Worm (Caenorhabditis elegans) whole organism, L2 larva: Measurements from ENCODE around the gene F40A3.4.

ENCODE experiments used
- C34F6.9 ChIP-seq: fragments of 150-350 bp; optimal IDR thresholded peaks from 2 replicates; lab custom pipeline; 2014; ENCODE audit warnings: missing biosample characterization, missing genetic modification characterization
- F13H6.1 ChIP-seq: sonication (generic microtip); optimal IDR thresholded peaks from 2 replicates; lab custom pipeline; 2016; ENCODE audit warnings: missing genetic modification characterization, missing compliant biosample characterization
- Y55F3AM.14 ChIP-seq: fragments of 200-800 bp; sonication (Bioruptor generic); optimal IDR thresholded peaks from 2 replicates; lab custom pipeline; 2018; ENCODE audit warnings: mild to moderate bottlenecking, missing genetic modification characterization, missing compliant biosample characterization
- ama-1 ChIP-seq: fragments of 150-350 bp; optimal IDR thresholded peaks from 2 replicates; lab custom pipeline; 2018; ENCODE audit warnings: inconsistent platforms
- ceh-82 ChIP-seq: fragments of 150-350 bp; optimal IDR thresholded peaks from 2 replicates; lab custom pipeline; 2014; ENCODE audit warnings: missing biosample characterization, missing genetic modification characterization
- egl-27 ChIP-seq: sonication (generic microtip); optimal IDR thresholded peaks from 3 replicates; lab custom pipeline; 2017; ENCODE audit warnings: missing biosample characterization, missing genetic modification reagents, missing genetic modification characterization
- elt-3 ChIP-seq: sonication (generic microtip); optimal IDR thresholded peaks from 2 replicates; lab custom pipeline; 2017; ENCODE audit warnings: missing biosample characterization, missing genetic modification characterization
- fos-1 ChIP-seq: fragments of 150-350 bp; optimal IDR thresholded peaks from 2 replicates; lab custom pipeline; 2014; ENCODE audit warnings: missing biosample characterization, missing genetic modification characterization
- lin-13 ChIP-seq: fragments of 150-350 bp; optimal IDR thresholded peaks from 2 replicates; lab custom pipeline; 2014; ENCODE audit warnings: missing biosample characterization, missing genetic modification reagents, missing genetic modification characterization
- lsy-2 ChIP-seq, 2 experiments: fragments of 150-350 bp in 1 of 2; sonication (generic microtip) in 1 of 2; optimal IDR thresholded peaks; 2 replicates each; lab custom pipeline; 2014 to 2017; ENCODE audit warnings: missing biosample characterization in 2 of 2, missing genetic modification characterization in 2 of 2
- nhr-10 ChIP-seq: sonication (generic microtip); optimal IDR thresholded peaks from 2 replicates; lab custom pipeline; 2017; ENCODE audit warnings: missing biosample characterization, missing genetic modification characterization
- nhr-11 ChIP-seq: fragments of 150-350 bp; optimal IDR thresholded peaks from 2 replicates; lab custom pipeline; 2014; ENCODE audit warnings: missing biosample characterization, missing genetic modification characterization
- nhr-12 ChIP-seq: fragments of 150-350 bp; optimal IDR thresholded peaks from 2 replicates; lab custom pipeline; 2014; ENCODE audit warnings: missing biosample characterization, missing genetic modification characterization
- nhr-129 ChIP-seq: fragments of 150-350 bp; optimal IDR thresholded peaks from 2 replicates; lab custom pipeline; 2014; ENCODE audit warnings: missing biosample characterization, missing genetic modification characterization
- nhr-23 ChIP-seq: fragments of 150-350 bp; optimal IDR thresholded peaks from 2 replicates; lab custom pipeline; 2014; ENCODE audit warnings: missing biosample characterization, missing genetic modification reagents, missing genetic modification characterization
- nhr-25 ChIP-seq: fragments of 150-350 bp; sonication (generic microtip); optimal IDR thresholded peaks from 3 replicates; lab custom pipeline; 2014; ENCODE audit warnings: missing biosample characterization, missing genetic modification characterization
- nhr-6 ChIP-seq: fragments of 150-350 bp; optimal IDR thresholded peaks from 2 replicates; lab custom pipeline; 2014; ENCODE audit warnings: missing biosample characterization, missing genetic modification characterization
- nhr-77 ChIP-seq: fragments of 150-350 bp; optimal IDR thresholded peaks from 2 replicates; lab custom pipeline; 2014; ENCODE audit warnings: missing biosample characterization, missing genetic modification characterization
- peb-1 ChIP-seq: fragments of 150-350 bp; optimal IDR thresholded peaks from 2 replicates; lab custom pipeline; 2014; ENCODE audit warnings: missing biosample characterization, missing genetic modification characterization
- sma-3 ChIP-seq: sonication (generic microtip); optimal IDR thresholded peaks from 2 replicates; lab custom pipeline; 2016; ENCODE audit warnings: missing genetic modification reagents, missing genetic modification characterization, missing compliant biosample characterization
- snpc-4 ChIP-seq: fragments of 150-350 bp; optimal IDR thresholded peaks from 2 replicates; lab custom pipeline; 2014; ENCODE audit warnings: missing biosample characterization, missing genetic modification characterization
- unc-39 ChIP-seq: fragments of 150-350 bp; optimal IDR thresholded peaks from 2 replicates; lab custom pipeline; 2014; ENCODE audit warnings: missing biosample characterization, missing genetic modification characterization
- unc-55 ChIP-seq: fragments of 150-350 bp; sonication (generic microtip); optimal IDR thresholded peaks from 3 replicates; lab custom pipeline; 2014; ENCODE audit warnings: missing biosample characterization, missing genetic modification reagents, missing genetic modification characterization
- unc-62 ChIP-seq: fragments of 150-350 bp; optimal IDR thresholded peaks from 2 replicates; lab custom pipeline; 2014; ENCODE audit warnings: missing biosample characterization, missing genetic modification reagents, missing genetic modification characterization
- zag-1 ChIP-seq: fragments of 150-350 bp; optimal IDR thresholded peaks from 2 replicates; lab custom pipeline; 2014; ENCODE audit warnings: missing biosample characterization, missing genetic modification characterization
- ztf-4 ChIP-seq: fragments of 150-350 bp; optimal IDR thresholded peaks from 2 replicates; lab custom pipeline; 2014; ENCODE audit warnings: missing biosample characterization, missing genetic modification characterization

Gene F40A3.4

DNA sequence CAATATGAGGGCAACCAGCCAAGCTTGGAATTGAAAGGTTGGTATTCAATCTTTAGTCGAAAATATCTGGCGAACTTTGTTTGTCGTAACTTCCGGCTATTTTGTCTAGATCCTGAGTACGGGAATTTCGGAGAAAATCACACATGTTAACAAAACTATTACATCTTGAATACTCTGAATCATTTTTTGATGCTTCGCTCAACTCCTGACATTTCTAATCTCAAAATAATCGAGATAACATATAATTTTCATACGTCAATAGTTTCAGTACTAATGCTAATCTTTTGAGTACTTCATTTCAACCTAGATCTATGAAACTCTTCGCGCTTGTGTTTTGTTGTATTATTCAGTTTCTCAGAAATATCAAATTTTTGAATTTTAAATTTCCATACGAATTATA is 25.7 kb downstream of the F40A3.4 start:
- TF ChIP-seq ama-1 (lab: Kevin White, UChicago) (no peak), nhr-77 (tag; lab: Kevin White, UChicago) (no peak), zag-1 (tag; lab: Kevin White, UChicago) (no peak), lsy-2 (tag; optimal IDR thresholded peaks at IDR 0.05; lab: Kevin White, UChicago) (no peak), C34F6.9 (tag; lab: Kevin White, UChicago) (no peak), F13H6.1 (tag; lab: Kevin White, UChicago) (no peak)

DNA sequence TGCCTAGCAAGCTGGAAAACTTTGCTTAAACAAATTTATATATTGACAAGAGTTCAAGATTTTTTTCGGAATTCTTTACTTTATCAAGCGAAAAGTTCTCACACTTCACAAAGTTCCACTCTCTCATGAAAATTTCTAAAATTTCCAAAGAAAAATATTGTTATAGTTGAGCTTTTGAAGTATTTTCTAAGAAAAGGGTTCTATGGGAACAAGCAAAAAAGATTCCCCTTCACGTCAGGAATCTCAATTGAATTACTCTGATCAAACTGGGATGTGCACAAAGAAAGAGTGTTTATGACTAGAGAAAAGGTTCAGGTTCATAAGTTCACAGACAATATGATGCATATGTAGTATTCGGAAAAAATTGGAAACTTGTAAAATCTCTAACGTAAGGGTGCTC is 28.8 kb downstream of the F40A3.4 start:
- TF ChIP-seq nhr-11 (tag; lab: Kevin White, UChicago) (no peak), nhr-12 (tag; lab: Kevin White, UChicago) (no peak), nhr-10 (tag; lab: Kevin White, UChicago) (no peak), egl-27 (tag; lab: Kevin White, UChicago) (no peak), nhr-25 (no peak), ceh-82 (tag; lab: Kevin White, UChicago) (no peak), fos-1 (no peak), unc-39 (tag; lab: Kevin White, UChicago) (no peak), nhr-23 (tag; lab: Kevin White, UChicago) (no peak), nhr-129 (tag; lab: Kevin White, UChicago) (no peak), ztf-4 (tag; lab: Kevin White, UChicago) (no peak), F13H6.1 (tag; lab: Kevin White, UChicago) (no peak), sma-3 (no peak), peb-1 (no peak), unc-62 (GFP tag; lab: Kevin White, UChicago) (no peak), Y55F3AM.14 (GFP tag; lab: Kevin White, UChicago) (no peak)
- TF ChIP-seq, all 48 proteins: peak for 0

DNA sequence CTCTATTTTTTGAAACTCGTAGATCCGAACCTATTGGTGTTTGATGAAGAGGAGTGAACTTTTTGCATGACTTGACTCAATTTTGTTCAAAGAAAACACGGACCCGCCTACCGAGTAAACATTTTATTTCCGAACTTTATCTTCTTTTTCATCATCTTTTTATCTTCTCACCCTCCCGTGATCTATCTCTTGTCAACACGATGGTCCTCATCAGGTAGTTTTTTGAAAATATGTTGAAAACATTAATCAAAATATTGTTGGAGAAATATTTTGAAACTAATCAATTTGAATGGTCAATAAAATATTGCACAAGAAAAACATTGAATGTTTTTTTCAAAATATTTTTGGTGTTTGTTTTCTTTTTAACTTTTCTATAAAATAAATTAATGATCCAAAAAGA is 32.9 kb downstream of the F40A3.4 start:
- TF ChIP-seq nhr-77 (tag; lab: Kevin White, UChicago) (no peak), nhr-10 (tag; lab: Kevin White, UChicago) (no peak), unc-55 (no peak), lin-13 (GFP tag; lab: Kevin White, UChicago) (no peak), ama-1 (lab: Kevin White, UChicago) (no peak), egl-27 (tag; lab: Kevin White, UChicago) (no peak), peb-1 (no peak), elt-3 (tag; lab: Kevin White, UChicago) (no peak)

DNA sequence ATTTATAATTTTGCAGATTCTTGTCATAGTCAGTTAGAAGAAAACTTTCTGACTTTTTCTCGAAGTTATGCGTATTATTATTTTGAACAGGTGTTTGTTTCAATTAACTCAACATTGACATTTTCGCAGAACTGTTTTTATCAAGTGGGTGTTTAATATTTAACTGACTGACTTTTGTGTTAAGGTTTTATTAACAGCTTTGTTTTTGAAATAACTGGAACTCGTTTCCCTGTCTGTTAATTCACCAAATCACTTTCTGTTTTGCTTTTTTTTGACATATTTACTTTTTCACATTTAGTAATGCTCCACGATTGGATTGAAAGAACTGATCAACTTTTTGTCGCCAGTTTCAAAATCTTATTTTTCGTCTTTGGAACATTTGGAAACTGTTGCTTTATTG is 49.9 kb downstream of the F40A3.4 start, which contains the start of gene srsx-7:
Gene srsx-7, plus strand, starts transcription at position 301 of the 400 bp plus-strand sequence.
- TF ChIP-seq nhr-77 (tag; lab: Kevin White, UChicago): no peak
- TF ChIP-seq snpc-4: no peak
- TF ChIP-seq nhr-6 (tag; lab: Kevin White, UChicago): no peak
- no peak for TF ChIP-seq nhr-25
